Fruit fly (Drosophila melanogaster) whole organism, embryonic: Measurements from ENCODE around the gene sob.

Experiments used
- C15 ChIP-seq: fragments of 200-800 bp; sonication (Bioruptor generic); IDR thresholded peaks from 3 replicates; pipeline ENCODE4 v1.3.6; 2022; ENCODE audit warnings: missing biosample characterization, missing genetic modification characterization
- CG10979 ChIP-seq: fragments of 200-800 bp; sonication (Bioruptor generic); optimal IDR thresholded peaks from 2 replicates; lab custom pipeline; 2018; ENCODE audit warnings: missing biosample characterization, mild to moderate bottlenecking, missing genetic modification characterization, moderate library complexity
- CG12219 ChIP-seq: fragments of 200-800 bp; sonication (Bioruptor generic); optimal IDR thresholded peaks from 3 replicates; lab custom pipeline; 2018; ENCODE audit warnings: missing biosample characterization, mild to moderate bottlenecking, missing genetic modification characterization
- CG12299 ChIP-seq: fragments of 200-800 bp; sonication (Bioruptor generic); optimal IDR thresholded peaks from 2 replicates; lab custom pipeline; 2018; ENCODE audit warnings: missing biosample characterization, mild to moderate bottlenecking, missing genetic modification characterization
- CG13775 ChIP-seq: fragments of 200-800 bp; sonication (Bioruptor generic); optimal IDR thresholded peaks from 3 replicates; lab custom pipeline; 2017; ENCODE audit warnings: missing biosample characterization, mild to moderate bottlenecking, missing genetic modification characterization
- CG14014 ChIP-seq: fragments of 200-800 bp; sonication (Bioruptor generic); IDR thresholded peaks from 2 replicates; pipeline ENCODE4 v1.3.6; 2022; ENCODE audit warnings: missing biosample characterization, missing genetic modification characterization
- CG17568 ChIP-seq: fragments of 200-800 bp; sonication (Bioruptor generic); optimal IDR thresholded peaks from 2 replicates; lab custom pipeline; 2018; ENCODE audit warnings: missing biosample characterization, mild to moderate bottlenecking, missing genetic modification characterization, moderate library complexity
- CG18011 ChIP-seq: fragments of 200-800 bp; sonication (Bioruptor generic); optimal IDR thresholded peaks from 2 replicates; lab custom pipeline; 2017; ENCODE audit warnings: missing biosample characterization, missing genetic modification characterization, mild to moderate bottlenecking, moderate library complexity, missing genotype
- CG18619 ChIP-seq: fragments of 200-800 bp; sonication (Bioruptor generic); optimal IDR thresholded peaks from 3 replicates; lab custom pipeline; 2017; ENCODE audit warnings: missing biosample characterization, mild to moderate bottlenecking, missing genetic modification characterization
- CG2202 ChIP-seq: fragments of 200-800 bp; sonication (Bioruptor generic); optimal IDR thresholded peaks from 2 replicates; lab custom pipeline; 2018; ENCODE audit warnings: missing biosample characterization, mild to moderate bottlenecking, missing genetic modification characterization
- CG2875 ChIP-seq: fragments of 200-800 bp; sonication (Bioruptor generic); optimal IDR thresholded peaks from 2 replicates; lab custom pipeline; 2017; ENCODE audit warnings: missing biosample characterization, mild to moderate bottlenecking, missing genetic modification characterization, missing genetic modification reagents
- CG31365 ChIP-seq: fragments of 200-800 bp; sonication (Bioruptor generic); optimal IDR thresholded peaks from 2 replicates; lab custom pipeline; 2018; ENCODE audit warnings: missing biosample characterization, mild to moderate bottlenecking, missing genetic modification characterization
- CG33213 ChIP-seq: fragments of 200-800 bp; sonication (Bioruptor generic); optimal IDR thresholded peaks from 3 replicates; lab custom pipeline; 2016; ENCODE audit warnings: missing biosample characterization, missing genetic modification characterization
- CG4360 ChIP-seq: fragments of 200-800 bp; sonication (Bioruptor generic); IDR thresholded peaks from 2 replicates; pipeline ENCODE4 v1.3.6; 2022; ENCODE audit warnings: missing biosample characterization, missing genetic modification characterization
- CG5180 ChIP-seq: fragments of 200-800 bp; sonication (Bioruptor generic); optimal IDR thresholded peaks from 3 replicates; lab custom pipeline; 2017; ENCODE audit warnings: missing biosample characterization, missing genetic modification characterization, mild to moderate bottlenecking, moderate library complexity, missing genetic modification reagents
- CG5953 ChIP-seq: fragments of 200-800 bp; sonication (Bioruptor generic); IDR thresholded peaks from 2 replicates; pipeline ENCODE4 v1.3.6; 2022; ENCODE audit warnings: missing biosample characterization, missing genetic modification characterization
- CG6689 ChIP-seq: fragments of 200-800 bp; sonication (Bioruptor generic); IDR thresholded peaks from 2 replicates; pipeline ENCODE4 v1.3.6; 2022; ENCODE audit warnings: missing biosample characterization, missing genetic modification characterization
- CG7372 ChIP-seq: fragments of 200-800 bp; sonication (Bioruptor generic); IDR thresholded peaks from 2 replicates; pipeline ENCODE4 v1.3.6; 2022; ENCODE audit warnings: missing biosample characterization, missing genetic modification characterization
- CG7786 ChIP-seq: fragments of 200-800 bp; sonication (Bioruptor generic); optimal IDR thresholded peaks from 2 replicates; lab custom pipeline; 2016; ENCODE audit warnings: missing biosample characterization, missing genetic modification characterization
- CG7928 ChIP-seq: fragments of 200-800 bp; sonication (Bioruptor generic); optimal IDR thresholded peaks from 2 replicates; lab custom pipeline; 2017; ENCODE audit warnings: missing biosample characterization, mild to moderate bottlenecking, missing genetic modification characterization
- CG8290 ChIP-seq, 3 experiments: fragments of 200-800 bp; sonication (Bioruptor generic); optimal IDR thresholded peaks; 2 replicates each; lab custom pipeline; 2016 to 2019; ENCODE audit warnings: missing biosample characterization in 3 of 3, missing genetic modification characterization in 3 of 3, mild to moderate bottlenecking in 2 of 3, moderate library complexity in 1 of 3
- CG9437 ChIP-seq: fragments of 200-800 bp; sonication (Bioruptor generic); optimal IDR thresholded peaks from 2 replicates; lab custom pipeline; 2018; ENCODE audit warnings: missing biosample characterization, mild to moderate bottlenecking, missing genetic modification characterization
- CG9609 ChIP-seq: fragments of 200-800 bp; sonication (Bioruptor generic); optimal IDR thresholded peaks from 3 replicates; lab custom pipeline; 2016; ENCODE audit warnings: missing biosample characterization, missing genetic modification characterization
- CG9876 ChIP-seq: fragments of 200-800 bp; sonication (Bioruptor generic); optimal IDR thresholded peaks from 2 replicates; lab custom pipeline; 2016; ENCODE audit warnings: missing biosample characterization, missing genetic modification characterization
- E2f2 ChIP-seq: fragments of 200-800 bp; sonication (Bioruptor generic); IDR thresholded peaks from 2 replicates; pipeline ENCODE4 v1.3.6; 2022; ENCODE audit warnings: missing biosample characterization, missing genetic modification characterization
- Eip74EF ChIP-seq, 2 experiments: fragments of 200-800 bp in 1 of 2; fragments of >200 bp in 1 of 2; sonication (Bioruptor generic) in 1 of 2; optimal IDR thresholded peaks; 2 replicates each; lab custom pipeline; 2017 to 2019; ENCODE audit warnings: missing biosample characterization in 2 of 2, missing genetic modification characterization in 2 of 2, mild to moderate bottlenecking in 1 of 2, moderate library complexity in 1 of 2
- Hand ChIP-seq: fragments of 200-800 bp; sonication (Bioruptor generic); optimal IDR thresholded peaks from 2 replicates; lab custom pipeline; 2017; ENCODE audit warnings: mild to moderate bottlenecking, missing biosample characterization, missing genetic modification reagents, missing genetic modification characterization
- Max ChIP-seq: fragments of 200-800 bp; sonication (Bioruptor generic); optimal IDR thresholded peaks from 2 replicates; lab custom pipeline; 2016; ENCODE audit warnings: missing biosample characterization, mild to moderate bottlenecking, missing genetic modification characterization
- Nf-YC ChIP-seq: fragments of 200-800 bp; optimal IDR thresholded peaks from 3 replicates; lab custom pipeline; 2019; ENCODE audit warnings: missing biosample characterization, mild to moderate bottlenecking, missing genetic modification characterization, moderate library complexity
- Ptx1 ChIP-seq: fragments of 200-800 bp; sonication (Bioruptor generic); IDR thresholded peaks from 2 replicates; pipeline ENCODE4 v1.3.6; 2022; ENCODE audit warnings: missing biosample characterization, missing genetic modification characterization
- Sin3A ChIP-seq: fragments of >200 bp; optimal IDR thresholded peaks from 2 replicates; lab custom pipeline; 2018
- Sox102F ChIP-seq: fragments of 200-800 bp; sonication (Bioruptor generic); optimal IDR thresholded peaks from 2 replicates; lab custom pipeline; 2018; ENCODE audit warnings: missing biosample characterization, mild to moderate bottlenecking, missing genetic modification characterization, moderate library complexity
- ab ChIP-seq: fragments of 200-800 bp; sonication (Bioruptor generic); optimal IDR thresholded peaks from 2 replicates; lab custom pipeline; 2016; ENCODE audit warnings: missing biosample characterization, missing genetic modification characterization
- bcd ChIP-seq: fragments of 200-800 bp; sonication (Bioruptor generic); optimal IDR thresholded peaks from 2 replicates; lab custom pipeline; 2017; ENCODE audit warnings: missing biosample characterization, mild to moderate bottlenecking, missing genetic modification characterization
- bsh ChIP-seq, 2 experiments: fragments of 200-800 bp; sonication (Bioruptor generic); optimal IDR thresholded peaks; 2 replicates each; lab custom pipeline; 2017 to 2018; ENCODE audit warnings: mild to moderate bottlenecking in 2 of 2, missing biosample characterization in 2 of 2, missing genetic modification characterization in 2 of 2, moderate library complexity in 1 of 2
- chif ChIP-seq, 2 experiments: fragments of 200-800 bp; sonication (Bioruptor generic); optimal IDR thresholded peaks; 3 replicates each; lab custom pipeline; 2016; ENCODE audit warnings: missing biosample characterization in 2 of 2, missing genetic modification characterization in 2 of 2
- ci ChIP-seq: fragments of 200-800 bp; sonication (Bioruptor generic); IDR thresholded peaks from 3 replicates; pipeline ENCODE4 v1.3.6; 2022; ENCODE audit warnings: missing biosample characterization, missing genetic modification characterization
- dmrt99B ChIP-seq: fragments of 200-800 bp; sonication (Bioruptor generic); optimal IDR thresholded peaks from 2 replicates; lab custom pipeline; 2018; ENCODE audit warnings: missing biosample characterization, mild to moderate bottlenecking, missing genetic modification characterization, moderate library complexity
- fd96Cb ChIP-seq: fragments of 200-800 bp; sonication (Bioruptor generic); optimal IDR thresholded peaks from 2 replicates; lab custom pipeline; 2018; ENCODE audit warnings: missing biosample characterization, mild to moderate bottlenecking, missing genetic modification characterization, moderate library complexity
- ind ChIP-seq: fragments of 200-800 bp; sonication (Bioruptor generic); optimal IDR thresholded peaks from 3 replicates; lab custom pipeline; 2016; ENCODE audit warnings: missing biosample characterization, missing genetic modification characterization
- kni ChIP-seq: fragments of 200-800 bp; sonication (Bioruptor generic); optimal IDR thresholded peaks from 3 replicates; lab custom pipeline; 2017; ENCODE audit warnings: mild to moderate bottlenecking, missing biosample characterization, missing genetic modification reagents, missing genetic modification characterization
- lilli ChIP-seq: fragments of 200-800 bp; sonication (Bioruptor generic); optimal IDR thresholded peaks from 3 replicates; lab custom pipeline; 2016; ENCODE audit warnings: missing biosample characterization, missing genetic modification characterization
- lov ChIP-seq, 2 experiments: fragments of 200-800 bp in 1 of 2; fragments of >200 bp in 1 of 2; sonication (Bioruptor generic) in 1 of 2; IDR thresholded peaks in 1 of 2; optimal IDR thresholded peaks in 1 of 2; 2 replicates in 1 of 2; 3 replicates in 1 of 2; pipeline versions ENCODE4 v1.3.6 to Lab custom; 2017 to 2022; ENCODE audit warnings: missing biosample characterization in 1 of 2, missing genetic modification characterization in 1 of 2
- maf-S ChIP-seq: fragments of 200-800 bp; sonication (Bioruptor generic); optimal IDR thresholded peaks from 2 replicates; lab custom pipeline; 2016; ENCODE audit warnings: missing biosample characterization, missing genetic modification characterization
- phol ChIP-seq: fragments of 200-800 bp; sonication (Bioruptor generic); optimal IDR thresholded peaks from 3 replicates; lab custom pipeline; 2018; ENCODE audit warnings: missing biosample characterization, mild to moderate bottlenecking, missing genetic modification characterization, moderate library complexity
- row ChIP-seq: fragments of 200-800 bp; sonication (Bioruptor generic); IDR thresholded peaks from 3 replicates; pipeline ENCODE4 v1.3.6; 2022; ENCODE audit warnings: missing biosample characterization, missing genetic modification characterization
- stwl ChIP-seq: fragments of 200-800 bp; sonication (Bioruptor generic); optimal IDR thresholded peaks from 3 replicates; lab custom pipeline; 2018; ENCODE audit warnings: missing biosample characterization, mild to moderate bottlenecking, missing genetic modification characterization, moderate library complexity
- tup ChIP-seq: fragments of 200-800 bp; sonication (Bioruptor generic); optimal IDR thresholded peaks from 2 replicates; lab custom pipeline; 2016; ENCODE audit warnings: missing biosample characterization, mild to moderate bottlenecking, missing genetic modification characterization, moderate library complexity
- wor ChIP-seq: fragments of 200-800 bp; sonication (Bioruptor generic); IDR thresholded peaks from 2 replicates; pipeline ENCODE4 v1.3.6; 2022; ENCODE audit warnings: missing biosample characterization, missing genetic modification characterization

The sob gene

DNA sequence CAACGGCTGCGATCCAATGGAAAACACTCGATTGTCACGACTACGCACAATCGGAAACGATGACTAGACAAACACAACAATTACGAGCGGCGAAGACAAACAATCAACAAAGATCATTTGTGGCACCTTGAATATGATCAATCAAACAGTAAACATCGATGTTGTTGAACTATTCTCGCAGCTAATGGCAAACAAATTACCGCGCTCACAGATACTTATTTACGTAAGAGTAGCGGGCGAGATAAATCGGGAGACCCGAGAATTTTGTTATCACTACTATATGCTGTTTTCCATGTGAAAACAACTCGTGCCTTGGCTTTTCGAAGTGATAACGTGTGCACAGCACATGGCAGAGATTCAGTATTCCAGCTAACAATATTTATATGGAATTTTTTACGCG lies 48.2 kb upstream of the sob start (continued):
- TF ChIP-seq stwl (tag; lab: Kevin White, UChicago) (peak; percentile 64), Hand (GFP tag; lab: Kevin White, UChicago) (peak; percentile 74), ab (GFP tag; lab: Kevin White, UChicago) (peak; percentile 10), kni (peak; percentile 96), Sox102F (GFP tag; lab: Kevin White, UChicago) (peak; percentile 59), CG7372 (GFP tag; lab: Robert Waterston, UW) (peak; percentile 12; the same call in 1 of the 2 replicates), CG12219 (GFP tag; lab: Kevin White, UChicago) (no peak), CG5180 (peak; percentile 80), CG7928 (GFP tag; lab: Kevin White, UChicago) (peak; percentile 23), CG8290 (GFP tag; optimal IDR thresholded peaks at IDR 0.05; lab: Kevin White, UChicago) (peak; percentile 95), CG8290 (tag; optimal IDR thresholded peaks at IDR 0.05; lab: Kevin White, UChicago) (peak in 1 of 2 experiments; percentile 36), CG4360 (peak; percentile 66), CG14014 (GFP tag; lab: Robert Waterston, UW) (peak; percentile 87; the same call in 1 of the 2 replicates), CG9437 (GFP tag; lab: Kevin White, UChicago) (peak; percentile 43), wor (GFP tag; lab: Robert Waterston, UW) (no peak), CG18619 (peak; percentile 56), CG6689 (GFP tag; lab: Robert Waterston, UW) (peak; percentile 45), CG9609 (peak; percentile 44), E2f2 (no peak), Sin3A (lab: Kevin White, UChicago) (no peak), maf-S (peak; percentile 80), fd96Cb (peak; percentile 37), CG2875 (GFP tag; lab: Kevin White, UChicago) (peak; percentile 81), CG5953 (0 out of 2 replicates have a peak, but pooled peaks have one; percentile 35), tup (GFP tag; lab: Kevin White, UChicago) (peak; percentile 49), ind (peak; percentile 22), Max (GFP tag; lab: Kevin White, UChicago) (no peak), Nf-YC (peak; percentile 54), dmrt99B (peak; percentile 69), CG33213 (GFP tag; lab: Kevin White, UChicago) (no peak), CG18011 (GFP tag; lab: Kevin White, UChicago) (peak; percentile 70), ci (peak; percentile 89), lov (optimal IDR thresholded peaks at IDR 0.05; lab: Kevin White, UChicago) (no peak), lov (GFP tag; IDR thresholded peaks at IDR 0.05; lab: Robert Waterston, UW) (peak; percentile 75; the same call in 2 of the 3 replicates), phol (tag; lab: Kevin White, UChicago) (peak; percentile 29), CG2202 (peak; percentile 96), chif (GFP tag; optimal IDR thresholded peaks at IDR 0.05; lab: Kevin White, UChicago) (peak; percentile 78 to 81), Ptx1 (0 out of 2 replicates have a peak, but pooled peaks have one; percentile 18), bcd (GFP tag; lab: Kevin White, UChicago) (peak; percentile 54), CG12299 (peak; percentile 4), bsh (GFP tag; optimal IDR thresholded peaks at IDR 0.05; lab: Kevin White, UChicago) (peak in 1 of 2 experiments; percentile 9), CG10979 (tag; lab: Kevin White, UChicago) (peak; percentile 72), CG9876 (GFP tag; lab: Kevin White, UChicago) (peak; percentile 80), lilli (GFP tag; lab: Kevin White, UChicago) (peak; percentile 54), CG7786 (peak; percentile 62), C15 (GFP tag; lab: Robert Waterston, UW) (peak; percentile 49; the same call in 1 of the 3 replicates), CG31365 (tag; lab: Kevin White, UChicago) (peak; percentile 72), Eip74EF (GFP tag; optimal IDR thresholded peaks at IDR 0.05; lab: Kevin White, UChicago) (no peak), CG17568 (GFP tag; lab: Kevin White, UChicago) (peak; percentile 78), row (peak; percentile 25; the same call in 1 of the 3 replicates), CG13775 (GFP tag; lab: Kevin White, UChicago) (peak; percentile 3)
